Fruit fly (Drosophila melanogaster) whole organism, wandering third instar larva: Measurements from ENCODE around the gene CG33285.
A peak's percentile ranks its signal among the peaks of the same experiment; 100 is the strongest.

Source experiments
- CG9705 ChIP-seq: fragments of 200-800 bp; sonication (Bioruptor generic); optimal IDR thresholded peaks from 2 replicates; lab custom pipeline; 2018; ENCODE audit warnings: missing biosample characterization, mild to moderate bottlenecking, missing genetic modification characterization
- CrebA ChIP-seq: fragments of 200-800 bp; sonication (Bioruptor generic); optimal IDR thresholded peaks from 2 replicates; lab custom pipeline; 2016; ENCODE audit warnings: missing biosample characterization, mild to moderate bottlenecking, missing genetic modification characterization, borderline replicate concordance
- Dfd ChIP-seq: fragments of >200 bp; optimal IDR thresholded peaks from 2 replicates; lab custom pipeline; 2017; ENCODE audit warnings: missing biosample characterization, missing genetic modification characterization
- Dif ChIP-seq: fragments of 200-275, 200-300 bp; sonication (Bioruptor generic); optimal IDR thresholded peaks from 2 replicates; lab custom pipeline; 2018; ENCODE audit warnings: missing biosample characterization, missing genetic modification characterization; ENCODE audit not compliant: partially characterized antibody
- HLH106 ChIP-seq: fragments of 200-800 bp; optimal IDR thresholded peaks from 3 replicates; lab custom pipeline; 2019; ENCODE audit warnings: missing biosample characterization, mild to moderate bottlenecking, missing genetic modification characterization, moderate library complexity
- Hnf4 ChIP-seq: fragments of 200-800 bp; sonication (Bioruptor generic); optimal IDR thresholded peaks from 2 replicates; lab custom pipeline; 2016; ENCODE audit warnings: missing biosample characterization, mild to moderate bottlenecking, missing genetic modification characterization
- Hr83 ChIP-seq: fragments of 200-300 bp; sonication (Bioruptor generic); optimal IDR thresholded peaks from 2 replicates; lab custom pipeline; 2016; ENCODE audit warnings: missing biosample characterization, mild to moderate bottlenecking, missing genetic modification characterization, moderate library complexity; ENCODE audit not compliant: poor library complexity, severe bottlenecking
- Myc ChIP-seq: fragments of >200 bp; optimal IDR thresholded peaks from 2 replicates; lab custom pipeline; 2017
- N ChIP-seq: fragments of >200 bp; optimal IDR thresholded peaks from 2 replicates; lab custom pipeline; 2018; ENCODE audit warnings: missing biosample characterization, missing external identifiers, missing genetic modification characterization
- OdsH ChIP-seq: fragments of 200-800 bp; sonication (Bioruptor generic); optimal IDR thresholded peaks from 2 replicates; lab custom pipeline; 2016; ENCODE audit warnings: missing biosample characterization, mild to moderate bottlenecking, missing genetic modification characterization
- Rel ChIP-seq, 2 experiments: fragments of 200-800 bp; sonication (Bioruptor generic) in 1 of 2; optimal IDR thresholded peaks; 2 replicates in 1 of 2; 3 replicates in 1 of 2; lab custom pipeline; 2016 to 2019; ENCODE audit warnings: mild to moderate bottlenecking in 2 of 2, missing biosample characterization in 2 of 2, missing genetic modification characterization in 2 of 2, moderate library complexity in 1 of 2
- Sp1 ChIP-seq: fragments of 200-800 bp; sonication (Bioruptor generic); optimal IDR thresholded peaks from 3 replicates; lab custom pipeline; 2019; ENCODE audit warnings: missing biosample characterization, mild to moderate bottlenecking, missing genetic modification characterization, moderate library complexity
- Vsx2 ChIP-seq: fragments of 200-300, 225-300 bp; sonication (Bioruptor generic); optimal IDR thresholded peaks from 2 replicates; lab custom pipeline; 2018; ENCODE audit warnings: missing biosample characterization, missing genetic modification characterization; ENCODE audit not compliant: partially characterized antibody
- br ChIP-seq: fragments of 200-800 bp; sonication (Bioruptor generic); optimal IDR thresholded peaks from 2 replicates; lab custom pipeline; 2016; ENCODE audit warnings: missing biosample characterization, missing genetic modification characterization
- brk ChIP-seq: fragments of 200-800 bp; sonication (Bioruptor generic); optimal IDR thresholded peaks from 2 replicates; lab custom pipeline; 2016; ENCODE audit warnings: missing biosample characterization, mild to moderate bottlenecking, missing genetic modification characterization
- dmrt93B ChIP-seq: fragments of 200-800 bp; sonication (Bioruptor generic); optimal IDR thresholded peaks from 2 replicates; lab custom pipeline; 2018; ENCODE audit warnings: missing biosample characterization, mild to moderate bottlenecking, missing genetic modification characterization
- ey ChIP-seq: fragments of 200-800 bp; sonication (Bioruptor generic); optimal IDR thresholded peaks from 2 replicates; lab custom pipeline; 2016; ENCODE audit warnings: missing biosample characterization, missing genetic modification characterization
- foxo ChIP-seq, 2 experiments: fragments of 200-800 bp; sonication (Bioruptor generic); optimal IDR thresholded peaks; 2 replicates in 1 of 2; 3 replicates in 1 of 2; lab custom pipeline; 2016 to 2017; ENCODE audit warnings: missing biosample characterization in 2 of 2, missing genetic modification characterization in 2 of 2
- fru ChIP-seq: fragments of 200-800 bp; sonication (Bioruptor generic); optimal IDR thresholded peaks from 3 replicates; lab custom pipeline; 2016; ENCODE audit warnings: missing biosample characterization, mild to moderate bottlenecking, missing genetic modification characterization
- h ChIP-seq: fragments of 200-800 bp; sonication (Bioruptor generic); optimal IDR thresholded peaks from 3 replicates; lab custom pipeline; 2016; ENCODE audit warnings: missing biosample characterization, mild to moderate bottlenecking, missing genetic modification characterization
- jim ChIP-seq: fragments of 175-275, 200-325 bp; sonication (Bioruptor generic); optimal IDR thresholded peaks from 2 replicates; lab custom pipeline; 2016; ENCODE audit warnings: missing biosample characterization, mild to moderate bottlenecking, missing genetic modification characterization
- lola ChIP-seq: fragments of >200 bp; optimal IDR thresholded peaks from 2 replicates; lab custom pipeline; 2017; ENCODE audit warnings: missing biosample characterization, missing genetic modification characterization
- pan ChIP-seq: fragments of >200 bp; optimal IDR thresholded peaks from 2 replicates; lab custom pipeline; 2017
- psq ChIP-seq: fragments of 200-800 bp; sonication (Bioruptor generic); optimal IDR thresholded peaks from 3 replicates; lab custom pipeline; 2017; ENCODE audit warnings: missing biosample characterization, mild to moderate bottlenecking, missing genetic modification characterization, moderate library complexity
- sage ChIP-seq: fragments of 200-800 bp; sonication (Bioruptor generic); optimal IDR thresholded peaks from 2 replicates; lab custom pipeline; 2016; ENCODE audit warnings: missing biosample characterization, mild to moderate bottlenecking, missing genetic modification characterization
- usp ChIP-seq: fragments of >200 bp; optimal IDR thresholded peaks from 2 replicates; lab custom pipeline; 2017; ENCODE audit warnings: missing biosample characterization, missing genetic modification characterization
- woc ChIP-seq: sonication (Bioruptor generic); optimal IDR thresholded peaks from 2 replicates; lab custom pipeline; 2016; ENCODE audit warnings: missing biosample characterization, mild to moderate bottlenecking, missing genetic modification characterization

CG33285 gene

dm6 chr3L:21049417-21049914 lies 39.3 kb downstream of the CG33285 start (continued):
- TF ChIP-seq CrebA (GFP tag; lab: Kevin White, UChicago) (no peak), br (GFP tag; lab: Kevin White, UChicago) (no peak)

DNA sequence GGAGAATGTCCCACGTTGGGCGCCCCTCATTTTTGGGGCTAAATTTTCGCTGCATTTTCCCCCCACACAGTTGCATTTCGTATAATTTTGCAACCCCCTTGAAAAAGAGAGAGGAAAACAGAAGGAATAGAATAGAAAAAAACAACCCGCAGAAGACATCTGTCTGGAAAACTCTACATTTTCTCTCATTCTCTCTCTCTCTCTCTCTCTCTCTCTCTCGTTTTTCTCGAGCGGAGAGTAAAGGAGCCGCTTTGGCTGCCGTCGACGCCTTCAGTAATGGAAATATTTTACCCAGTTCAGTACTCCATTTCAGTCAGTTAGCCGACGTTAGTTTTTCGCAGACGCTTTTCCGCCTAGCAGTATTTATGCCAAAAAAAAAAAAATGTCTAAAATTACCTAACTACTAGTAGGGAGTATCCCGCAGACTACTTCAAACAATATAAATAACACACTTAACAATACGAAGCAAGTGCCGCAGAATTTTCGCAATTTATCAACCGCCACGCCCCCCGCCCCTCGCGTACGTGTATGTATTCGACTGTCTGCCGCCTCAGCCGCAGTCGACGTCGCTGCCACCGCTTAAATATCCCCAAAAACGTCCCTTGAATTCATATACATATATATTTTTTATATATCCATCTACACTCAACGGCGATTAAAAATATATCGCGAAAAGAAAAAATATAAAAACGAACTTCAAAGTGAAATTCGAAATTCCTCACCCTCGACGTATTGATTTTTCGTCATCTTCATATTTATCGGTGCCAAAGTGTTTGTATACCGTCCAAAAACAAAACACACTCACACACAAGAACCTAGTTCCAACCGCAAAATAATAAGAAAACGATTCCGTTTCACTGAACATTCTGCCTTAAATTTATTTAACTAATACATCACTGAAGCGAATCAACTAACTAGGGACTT lies 40.8 kb downstream of the CG33285 start:
- TF ChIP-seq brk (GFP tag; lab: Kevin White, UChicago) (peak; percentile 2), Dif (peak; percentile 12), Myc (lab: Kevin White, UChicago) (no peak), Sp1 (GFP tag; lab: Kevin White, UChicago) (no peak)

- TF ChIP-seq N, result no peak
- TF ChIP-seq h, result peak; percentile 11
- TF ChIP-seq Sp1 (GFP tag; lab: Kevin White, UChicago), result peak; percentile 19
- peak; percentile 6 for TF ChIP-seq HLH106
- no peak for TF ChIP-seq lola
- peak in 1 of 2 experiments; percentile 30 for TF ChIP-seq foxo (GFP tag; optimal IDR thresholded peaks at IDR 0.05; lab: Kevin White, UChicago)
These were observed 41.8 kb downstream of the CG33285 start for dm6 chr3L:21047037-21047436.

DNA sequence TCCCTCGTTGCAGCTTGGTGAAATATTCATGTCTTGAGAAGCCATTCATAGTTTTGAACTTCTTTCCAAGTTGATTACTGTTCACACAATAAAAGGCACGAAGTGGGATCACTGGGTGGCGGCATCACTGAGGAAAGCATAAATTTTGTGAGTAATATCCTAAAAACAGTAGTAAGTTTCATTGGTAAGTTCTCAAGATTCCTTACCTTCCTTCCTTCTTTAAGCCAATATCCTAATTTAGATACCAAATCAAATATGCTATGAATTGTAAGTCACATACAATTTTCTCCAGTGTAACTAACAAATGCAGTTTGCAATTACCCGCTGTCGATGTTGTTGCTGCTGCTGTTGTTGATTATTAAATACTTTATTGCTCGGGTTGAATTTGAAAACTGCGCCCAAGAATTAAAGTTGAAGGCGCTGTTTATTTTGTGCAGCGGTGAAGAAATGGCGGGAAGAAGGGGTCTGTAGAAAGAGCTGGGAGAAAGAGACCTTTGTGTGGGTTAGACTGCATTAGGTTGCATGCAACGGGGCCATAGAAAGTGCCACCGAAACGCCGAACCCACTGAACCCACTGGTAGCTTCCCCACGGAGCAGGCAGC lies 42.6 kb downstream of the CG33285 start:
- TF ChIP-seq CrebA (GFP tag; lab: Kevin White, UChicago), result no peak

dm6 chr3L:21044721-21045120 lies 44.1 kb downstream of the CG33285 start:
- TF ChIP-seq woc (GFP tag; lab: Kevin White, UChicago) (peak; percentile 2), Vsx2 (no peak)

DNA sequence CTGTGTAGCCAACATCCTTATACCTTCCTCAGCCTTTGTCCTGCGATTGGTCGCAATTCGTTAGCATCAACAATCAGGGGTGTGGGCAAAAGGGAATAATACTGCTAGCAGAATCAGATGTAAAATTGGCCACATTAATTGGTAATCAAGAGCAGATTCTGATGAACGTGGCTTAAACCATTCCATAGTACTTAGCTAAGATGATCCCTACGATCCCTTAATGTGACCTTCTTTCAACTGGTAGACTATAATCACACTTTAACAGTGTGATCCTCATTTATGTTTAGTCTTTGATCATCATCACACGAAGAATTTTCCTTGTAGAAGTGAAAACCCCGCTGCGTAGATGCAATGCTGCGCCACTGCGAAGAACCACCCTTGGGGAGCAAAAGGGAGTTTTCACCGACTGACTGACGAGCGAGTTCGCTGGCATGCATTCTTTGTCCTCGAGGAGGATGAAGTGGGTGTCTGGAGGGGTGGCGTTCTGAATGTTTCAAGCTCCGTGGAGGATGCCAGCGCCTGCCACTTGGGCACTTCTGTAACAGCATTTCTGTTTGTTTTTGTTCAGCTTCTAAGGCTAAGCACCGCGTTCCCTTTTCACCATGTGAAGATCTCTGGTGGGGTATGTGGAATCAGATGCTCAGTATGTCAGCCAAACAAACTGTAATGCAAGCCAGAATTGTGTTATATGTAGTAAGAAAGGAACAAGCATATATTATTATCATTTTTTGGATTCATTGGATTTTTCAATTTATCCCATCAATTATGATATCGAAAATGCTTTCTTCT lies 44.7 kb downstream of the CG33285 start:
- TF ChIP-seq foxo (GFP tag; optimal IDR thresholded peaks at IDR 0.05; lab: Kevin White, UChicago) (peak in 1 of 2 experiments; percentile 2), ey (GFP tag; lab: Kevin White, UChicago) (peak; percentile 17), woc (GFP tag; lab: Kevin White, UChicago) (no peak), fru (GFP tag; lab: Kevin White, UChicago) (peak; percentile 7), Sp1 (GFP tag; lab: Kevin White, UChicago) (peak; percentile 10)

DNA sequence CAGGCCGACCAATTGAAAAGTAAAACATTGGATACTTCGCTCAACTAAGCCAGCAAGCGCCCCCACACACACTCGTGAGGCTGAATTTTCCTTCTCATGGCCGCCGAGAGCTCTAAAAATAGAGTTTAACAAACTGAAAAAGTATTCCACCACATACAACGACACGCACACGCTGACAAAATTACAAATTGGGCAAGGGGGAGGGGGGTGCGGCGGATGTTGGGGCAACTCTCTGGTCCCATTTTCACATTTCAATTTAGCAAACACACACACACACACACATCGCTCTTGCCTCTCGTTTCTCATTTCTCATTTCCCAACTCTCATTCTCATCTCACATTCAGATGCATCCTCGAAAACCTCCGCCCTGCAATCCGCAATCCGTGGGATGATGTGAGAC lies 45.4 kb downstream of the CG33285 start:
- no peak for TF ChIP-seq CG9705 (GFP tag; lab: Kevin White, UChicago)
- TF ChIP-seq h, result no peak
- TF ChIP-seq Rel (GFP tag; optimal IDR thresholded peaks at IDR 0.05; lab: Kevin White, UChicago), result no peak
- no peak for TF ChIP-seq Rel (tag; optimal IDR thresholded peaks at IDR 0.05; lab: Kevin White, UChicago)
- peak; percentile 32 for TF ChIP-seq Dfd
- no peak for TF ChIP-seq Vsx2

DNA sequence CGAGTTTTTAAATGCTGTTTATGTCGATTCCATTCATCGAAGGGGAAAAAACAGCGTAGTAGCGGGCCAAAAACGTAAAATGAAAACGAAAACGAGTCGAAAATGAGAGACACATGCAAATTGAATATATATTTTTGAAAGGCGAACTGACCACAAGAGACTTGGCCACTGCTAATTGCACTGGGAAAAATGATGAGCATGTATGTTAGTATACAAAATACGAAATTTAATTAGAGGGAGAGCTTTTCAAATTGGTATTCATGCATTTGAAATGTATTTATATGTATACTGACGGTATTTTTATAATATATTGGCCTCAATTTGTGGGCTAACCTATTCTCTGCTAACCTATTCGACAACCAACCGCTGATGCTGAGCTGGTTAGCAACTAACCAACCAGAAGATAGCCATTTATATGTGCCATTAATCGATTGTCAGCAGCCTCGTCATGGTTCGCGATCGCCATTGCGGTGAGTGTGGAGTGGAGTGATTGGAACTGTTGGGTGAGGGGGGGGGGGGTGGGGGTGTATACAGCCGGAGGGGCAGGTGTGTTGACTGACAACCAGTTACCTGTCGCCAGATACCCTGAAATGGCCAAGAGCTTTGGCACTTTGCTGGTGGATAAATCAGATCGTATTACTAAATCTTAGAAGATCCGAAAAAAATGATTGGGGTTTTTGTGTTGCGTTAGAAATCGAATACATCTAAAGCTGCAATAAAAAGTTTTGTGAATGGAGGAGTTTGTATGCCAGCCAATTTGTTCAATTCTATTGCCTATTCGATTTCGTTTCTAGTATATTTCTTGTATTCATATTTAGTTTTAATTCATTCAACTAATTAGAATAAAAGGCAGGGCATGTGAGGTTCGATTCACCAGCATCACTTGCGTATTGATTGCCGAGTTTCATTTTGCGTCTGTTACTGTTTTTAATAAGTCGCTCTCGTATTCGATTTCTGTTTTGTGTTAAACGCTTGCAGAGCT lies 46.5 kb downstream of the CG33285 start:
- TF ChIP-seq psq (peak; percentile 18), Dif (no peak), ey (GFP tag; lab: Kevin White, UChicago) (peak; percentile 26), fru (GFP tag; lab: Kevin White, UChicago) (peak; percentile 1), usp (GFP tag; lab: Kevin White, UChicago) (no peak), h (peak; percentile 41), Hnf4 (GFP tag; lab: Kevin White, UChicago) (peak; percentile 7), jim (GFP tag; lab: Kevin White, UChicago) (no peak), Vsx2 (no peak), CG9705 (GFP tag; lab: Kevin White, UChicago) (no peak), Dfd (no peak), foxo (GFP tag; optimal IDR thresholded peaks at IDR 0.05; lab: Kevin White, UChicago) (peak in 1 of 2 experiments; percentile 50), sage (GFP tag; lab: Kevin White, UChicago) (no peak), Hr83 (GFP tag; lab: Kevin White, UChicago) (no peak), dmrt93B (GFP tag; lab: Kevin White, UChicago) (peak; percentile 6), pan (lab: Kevin White, UChicago) (no peak), OdsH (GFP tag; lab: Kevin White, UChicago) (peak; percentile 9)
